Worm (Caenorhabditis elegans) whole organism, L1 larva: ENCODE measurements around the gene T28C6.10.

ENCODE experiments used
- C34B4.2 ChIP-seq: sonication (generic microtip); optimal IDR thresholded peaks from 2 replicates; lab custom pipeline; 2017; ENCODE audit warnings: mild to moderate bottlenecking, missing genetic modification characterization, missing compliant biosample characterization
- F16B12.6 ChIP-seq: fragments of 150-350 bp; optimal IDR thresholded peaks from 2 replicates; lab custom pipeline; 2014; ENCODE audit warnings: missing biosample characterization, missing genetic modification characterization
- Y116A8C.19 ChIP-seq: sonication (generic microtip); optimal IDR thresholded peaks from 2 replicates; lab custom pipeline; 2016; ENCODE audit warnings: missing compliant biosample characterization, missing genetic modification characterization, borderline replicate concordance
- dpl-1 ChIP-seq, 3 experiments: fragments of 150-350 bp in 2 of 3; sonication (generic microtip) in 1 of 3; optimal IDR thresholded peaks; 2 replicates each; lab custom pipeline; 2014 to 2017; ENCODE audit warnings: missing biosample characterization in 3 of 3, missing genetic modification characterization in 3 of 3, missing genetic modification reagents in 3 of 3
- dsc-1 ChIP-seq: sonication (generic microtip); optimal IDR thresholded peaks from 2 replicates; lab custom pipeline; 2016; ENCODE audit warnings: mild to moderate bottlenecking, missing genetic modification characterization, missing compliant biosample characterization
- efl-1 ChIP-seq, 4 experiments: fragments of 150-350 bp; optimal IDR thresholded peaks in 3 of 4; peaks in 1 of 4; 1 replicate in 1 of 4; 2 replicates in 3 of 4; lab custom pipeline; 2014; ENCODE audit warnings: missing biosample characterization in 2 of 4, missing genetic modification characterization in 2 of 4, missing genetic modification reagents in 2 of 4
- egl-13 ChIP-seq: sonication (generic microtip); optimal IDR thresholded peaks from 2 replicates; lab custom pipeline; 2016; ENCODE audit warnings: missing genotype, missing genetic modification reagents, missing genetic modification characterization, missing compliant biosample characterization
- elt-2 ChIP-seq: sonication (generic microtip); optimal IDR thresholded peaks from 2 replicates; lab custom pipeline; 2016; ENCODE audit warnings: missing genetic modification characterization, mild to moderate bottlenecking, inconsistent platforms, missing compliant biosample characterization, missing genetic modification reagents
- ets-5 ChIP-seq: fragments of 200-800 bp; sonication (Bioruptor generic); IDR thresholded peaks from 2 replicates; pipeline ENCODE4 v1.3.6; 2022; ENCODE audit warnings: missing genetic modification characterization, missing compliant biosample characterization
- fkh-4 ChIP-seq: sonication (generic microtip); optimal IDR thresholded peaks from 2 replicates; lab custom pipeline; 2016; ENCODE audit warnings: missing compliant biosample characterization, missing genetic modification characterization, borderline replicate concordance
- fkh-8 ChIP-seq: sonication (generic microtip); optimal IDR thresholded peaks from 2 replicates; lab custom pipeline; 2016; ENCODE audit warnings: mild to moderate bottlenecking, missing genetic modification characterization, missing compliant biosample characterization
- fos-1 ChIP-seq: fragments of 150-350 bp; optimal IDR thresholded peaks from 2 replicates; lab custom pipeline; 2014; ENCODE audit warnings: missing biosample characterization, missing genetic modification characterization
- hlh-17 ChIP-seq: fragments of 200-800 bp; sonication (Bioruptor generic); optimal IDR thresholded peaks from 2 replicates; lab custom pipeline; 2018; ENCODE audit warnings: missing genetic modification characterization, mild to moderate bottlenecking, missing compliant biosample characterization, moderate library complexity, borderline replicate concordance
- hlh-4 ChIP-seq: sonication (generic microtip); optimal IDR thresholded peaks from 2 replicates; lab custom pipeline; 2016; ENCODE audit warnings: mild to moderate bottlenecking, missing genetic modification characterization, missing compliant biosample characterization
- hpl-2 ChIP-seq: fragments of 150-350 bp; optimal IDR thresholded peaks from 2 replicates; lab custom pipeline; 2014; ENCODE audit warnings: missing biosample characterization, missing genetic modification reagents, missing genetic modification characterization
- jun-1 ChIP-seq: fragments of 150-350 bp; optimal IDR thresholded peaks from 2 replicates; lab custom pipeline; 2014; ENCODE audit warnings: missing biosample characterization, missing genetic modification reagents, missing genetic modification characterization
- lin-13 ChIP-seq: fragments of 150-350 bp; optimal IDR thresholded peaks from 2 replicates; lab custom pipeline; 2014; ENCODE audit warnings: missing biosample characterization, missing genetic modification reagents, missing genetic modification characterization
- lin-35 ChIP-seq, 2 experiments: fragments of 150-350 bp; optimal IDR thresholded peaks; 2 replicates each; lab custom pipeline; 2014; ENCODE audit warnings: missing biosample characterization in 2 of 2, missing genetic modification characterization in 2 of 2, missing genetic modification reagents in 2 of 2
- lin-39 ChIP-seq: fragments of 150-350 bp; optimal IDR thresholded peaks from 2 replicates; lab custom pipeline; 2014; ENCODE audit warnings: missing biosample characterization, missing genetic modification reagents, missing genetic modification characterization
- lsy-2 ChIP-seq, 2 experiments: fragments of 150-350 bp; optimal IDR thresholded peaks; 2 replicates each; lab custom pipeline; 2014; ENCODE audit warnings: missing biosample characterization in 2 of 2, missing genetic modification characterization in 2 of 2
- mab-9 ChIP-seq: fragments of 200-800 bp; sonication (Bioruptor generic); IDR thresholded peaks from 2 replicates; pipeline ENCODE4 v1.3.6; 2022; ENCODE audit warnings: missing genetic modification reagents, missing genetic modification characterization, missing compliant biosample characterization
- mef-2 ChIP-seq: fragments of 150-350 bp; optimal IDR thresholded peaks from 2 replicates; lab custom pipeline; 2014; ENCODE audit warnings: missing biosample characterization, missing genetic modification characterization
- nhr-11 ChIP-seq: fragments of 150-350 bp; optimal IDR thresholded peaks from 2 replicates; lab custom pipeline; 2014; ENCODE audit warnings: missing biosample characterization, missing genetic modification characterization
- nhr-28 ChIP-seq: fragments of 150-350 bp; optimal IDR thresholded peaks from 2 replicates; lab custom pipeline; 2014; ENCODE audit warnings: missing biosample characterization, missing genetic modification characterization
- nhr-76 ChIP-seq: sonication (generic microtip); optimal IDR thresholded peaks from 2 replicates; lab custom pipeline; 2017; ENCODE audit warnings: missing biosample characterization, missing genetic modification characterization
- nhr-77 ChIP-seq: fragments of 150-350 bp; optimal IDR thresholded peaks from 2 replicates; lab custom pipeline; 2014; ENCODE audit warnings: missing biosample characterization, missing genetic modification characterization
- nhr-84 ChIP-seq: sonication (generic microtip); optimal IDR thresholded peaks from 2 replicates; lab custom pipeline; 2017; ENCODE audit warnings: missing biosample characterization, missing genetic modification characterization
- nhr-85 ChIP-seq: sonication (generic microtip); peaks from one replicate; lab custom pipeline; 2016; ENCODE audit warnings: missing genetic modification characterization, inconsistent platforms, missing compliant biosample characterization
- pax-3 ChIP-seq: fragments of 200-800 bp; sonication (Bioruptor generic); optimal IDR thresholded peaks from 2 replicates; lab custom pipeline; 2018; ENCODE audit warnings: mild to moderate bottlenecking, missing genetic modification characterization, moderate library complexity, missing compliant biosample characterization
- pqm-1 ChIP-seq: sonication (generic microtip); optimal IDR thresholded peaks from 3 replicates; lab custom pipeline; 2017; ENCODE audit warnings: missing biosample characterization, missing genetic modification characterization
- skn-1 ChIP-seq: fragments of 150-350 bp; optimal IDR thresholded peaks from 2 replicates; lab custom pipeline; 2014; ENCODE audit warnings: missing biosample characterization, missing genetic modification characterization
- snpc-4 ChIP-seq: fragments of 150-350 bp; optimal IDR thresholded peaks from 2 replicates; lab custom pipeline; 2014; ENCODE audit warnings: missing biosample characterization, missing genetic modification characterization
- snu-23 ChIP-seq: sonication (generic microtip); optimal IDR thresholded peaks from 2 replicates; lab custom pipeline; 2016; ENCODE audit warnings: missing genetic modification characterization, missing compliant biosample characterization
- sox-4 ChIP-seq: sonication (generic microtip); optimal IDR thresholded peaks from 2 replicates; lab custom pipeline; 2016; ENCODE audit warnings: missing genetic modification characterization, missing compliant biosample characterization
- sptf-1 ChIP-seq: fragments of 150-350 bp; optimal IDR thresholded peaks from 2 replicates; lab custom pipeline; 2014; ENCODE audit warnings: missing biosample characterization, missing genetic modification characterization
- swsn-7 ChIP-seq: sonication (generic microtip); optimal IDR thresholded peaks from 2 replicates; lab custom pipeline; 2016; ENCODE audit warnings: missing genetic modification characterization, missing compliant biosample characterization
- tbx-2 ChIP-seq: sonication (generic microtip); optimal IDR thresholded peaks from 2 replicates; lab custom pipeline; 2016; ENCODE audit warnings: missing genetic modification characterization, missing compliant biosample characterization
- unc-130 ChIP-seq: fragments of 150-350 bp; optimal IDR thresholded peaks from 2 replicates; lab custom pipeline; 2017; ENCODE audit warnings: missing biosample characterization, missing genetic modification characterization, inconsistent platforms
- unc-30 ChIP-seq: sonication (generic microtip); optimal IDR thresholded peaks from 2 replicates; lab custom pipeline; 2017; ENCODE audit warnings: missing biosample characterization, missing genetic modification characterization
- ztf-11 ChIP-seq, 2 experiments: sonication (generic microtip); optimal IDR thresholded peaks; 2 replicates each; lab custom pipeline; 2016 to 2017; ENCODE audit warnings: missing genetic modification characterization in 2 of 2, missing biosample characterization in 1 of 2, missing compliant biosample characterization in 1 of 2

The T28C6.10 gene

ce11 chrIV:8830591-8830990 is 12.9 kb downstream of the T28C6.10 start, which contains the start of gene T28C6.8 (continued):
- TF ChIP-seq ztf-11 (tag; optimal IDR thresholded peaks at IDR 0.05; lab: Kevin White, UChicago) (no peak), pqm-1 (tag; lab: Kevin White, UChicago) (no peak), swsn-7 (tag; lab: Kevin White, UChicago) (no peak), nhr-77 (tag; lab: Kevin White, UChicago) (peak; percentile 17), unc-130 (peak; percentile 32), nhr-28 (tag; lab: Kevin White, UChicago) (no peak), pax-3 (tag; lab: Kevin White, UChicago) (no peak), nhr-11 (tag; lab: Kevin White, UChicago) (no peak), hpl-2 (GFP tag; lab: Kevin White, UChicago) (no peak), mef-2 (tag; lab: Kevin White, UChicago) (no peak), hlh-4 (tag; lab: Kevin White, UChicago) (no peak), egl-13 (tag; lab: Kevin White, UChicago) (no peak), ets-5 (GFP tag; lab: Robert Waterston, UW) (no peak), lsy-2 (tag; optimal IDR thresholded peaks at IDR 0.05; lab: Kevin White, UChicago) (peak; percentile 8 to 49), F16B12.6 (tag; lab: Kevin White, UChicago) (no peak), skn-1 (tag; lab: Kevin White, UChicago) (peak; percentile 8), lin-39 (tag; lab: Kevin White, UChicago) (no peak), nhr-84 (tag; lab: Kevin White, UChicago) (no peak), snu-23 (peak; percentile 59), lin-13 (GFP tag; lab: Kevin White, UChicago) (peak; percentile 23), fos-1 (tag; lab: Kevin White, UChicago) (no peak), sptf-1 (no peak), lin-35 (GFP tag; optimal IDR thresholded peaks at IDR 0.05; lab: Kevin White, UChicago) (peak in 1 of 2 experiments; percentile 68), nhr-85 (tag; lab: Kevin White, UChicago) (peak; percentile 85), Y116A8C.19 (no peak), fkh-4 (tag; lab: Kevin White, UChicago) (no peak), sox-4 (tag; lab: Kevin White, UChicago) (peak; percentile 4), dpl-1 (GFP tag; optimal IDR thresholded peaks at IDR 0.05; lab: Kevin White, UChicago) (peak in 1 of 3 experiments; percentile 7), hlh-17 (GFP tag; lab: Kevin White, UChicago) (no peak), fkh-8 (tag; lab: Kevin White, UChicago) (peak; percentile 33), nhr-76 (tag; lab: Kevin White, UChicago) (no peak)

ce11 chrIV:8840161-8840765 is 22.5 kb downstream of the T28C6.10 start, which contains the start of the genes T28C6.11 and T11B7.1:
Gene T28C6.11 (minus strand): TSS chrIV:8840261.
Gene T11B7.1 (plus strand): TSS chrIV:8840715.
- TF ChIP-seq fkh-8 (tag; lab: Kevin White, UChicago), result no peak
- TF ChIP-seq, all 84 proteins: peak for 0

DNA sequence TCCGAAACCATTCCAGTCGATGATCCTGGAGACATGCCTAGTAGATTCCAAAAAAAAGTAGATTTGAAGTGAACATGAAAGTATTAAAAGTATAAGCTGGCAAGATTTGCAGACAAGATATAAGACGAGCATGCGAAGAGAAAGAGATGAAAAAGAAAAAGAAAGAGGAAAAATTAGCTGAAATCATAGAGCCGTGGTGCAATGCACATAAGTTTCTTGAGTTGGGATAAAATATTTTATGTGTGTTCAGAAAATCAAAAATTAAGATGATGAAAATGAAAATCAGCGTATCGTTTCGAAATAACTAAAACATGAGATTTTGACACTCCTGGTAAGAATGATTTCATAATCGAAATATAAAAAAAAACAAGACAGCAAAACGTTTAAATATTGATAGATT is 26.7 kb downstream of the T28C6.10 start, which contains the start of gene T11B7.2:
Gene T11B7.2, minus strand, starts transcription at position 101 of the 400 bp plus-strand sequence.
- TF ChIP-seq mab-9, result no peak
- TF ChIP-seq efl-1 (optimal IDR thresholded peaks at IDR 0.05; lab: Kevin White, UChicago), result no peak
- TF ChIP-seq efl-1 (GFP tag; optimal IDR thresholded peaks at IDR 0.05 in 1 of 2; lab: Kevin White, UChicago), result peak in 1 of 2 experiments; percentile 11
- peak; percentile 1 for TF ChIP-seq dsc-1 (tag; lab: Kevin White, UChicago)

DNA sequence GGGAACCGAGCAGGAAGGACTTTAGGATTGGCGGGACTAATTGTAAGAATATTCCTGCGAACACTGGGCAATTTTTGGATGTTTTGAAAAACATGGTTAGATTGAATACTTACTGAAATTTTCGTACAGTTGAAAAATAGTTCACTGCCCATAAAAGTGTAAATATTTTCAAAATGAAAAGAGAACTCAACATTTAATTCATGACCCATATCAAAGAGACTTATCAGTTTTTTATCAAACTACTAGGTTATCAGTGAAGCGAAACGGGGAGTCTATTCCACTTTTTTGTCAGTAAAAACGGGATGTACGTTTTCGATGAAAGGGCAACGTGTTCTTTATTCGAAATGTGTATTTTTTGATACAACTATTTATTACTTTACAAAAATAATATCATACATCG is 28.2 kb downstream of the T28C6.10 start:
- TF ChIP-seq jun-1 (no peak), nhr-76 (tag; lab: Kevin White, UChicago) (no peak), C34B4.2 (no peak), efl-1 (optimal IDR thresholded peaks at IDR 0.05; lab: Kevin White, UChicago) (no peak), efl-1 (GFP tag; optimal IDR thresholded peaks at IDR 0.05 in 1 of 2; lab: Kevin White, UChicago) (peak in 1 of 2 experiments; percentile 50), nhr-11 (tag; lab: Kevin White, UChicago) (no peak), unc-30 (tag; lab: Kevin White, UChicago) (no peak), tbx-2 (tag; lab: Kevin White, UChicago) (no peak), elt-2 (tag; lab: Kevin White, UChicago) (peak; percentile 68), snpc-4 (no peak)
